Worm (Caenorhabditis elegans) whole organism, young adult: ENCODE data around the gene mom-1.

Experiments used
- B0261.1 ChIP-seq: sonication (generic microtip); optimal IDR thresholded peaks from 2 replicates; lab custom pipeline; 2016; ENCODE audit warnings: mild to moderate bottlenecking, missing genetic modification characterization, moderate library complexity, missing compliant biosample characterization
- B0336.3 ChIP-seq: fragments of 200-800 bp; sonication (Bioruptor generic); IDR thresholded peaks from 2 replicates; pipeline ENCODE4 v1.3.6; 2022; ENCODE audit warnings: missing genetic modification characterization, missing compliant biosample characterization
- C06A6.2 ChIP-seq: fragments of 200-800 bp; sonication (Bioruptor generic); conservative IDR thresholded peaks from 2 replicates; pipeline ENCODE4 v1.3.6; 2022; ENCODE audit warnings: missing genetic modification characterization, missing compliant biosample characterization
- F22D6.2 ChIP-seq: sonication (generic microtip); optimal IDR thresholded peaks from 2 replicates; lab custom pipeline; 2016; ENCODE audit warnings: mild to moderate bottlenecking, missing genetic modification characterization, missing compliant biosample characterization
- F57A8.1 ChIP-seq: fragments of 200-800 bp; sonication (Bioruptor generic); optimal IDR thresholded peaks from 2 replicates; lab custom pipeline; 2018; ENCODE audit warnings: mild to moderate bottlenecking, missing genetic modification characterization, moderate library complexity, missing compliant biosample characterization
- K11D2.4 ChIP-seq: fragments of 200-800 bp; sonication (Bioruptor generic); IDR thresholded peaks from 2 replicates; pipeline ENCODE4 v1.3.6; 2022; ENCODE audit warnings: missing genetic modification reagents, missing genetic modification characterization, missing compliant biosample characterization
- Y53F4B.3 ChIP-seq: fragments of 200-800 bp; sonication (Bioruptor generic); IDR thresholded peaks from 2 replicates; pipeline ENCODE4 v1.3.6; 2022; ENCODE audit warnings: missing genetic modification reagents, missing genetic modification characterization, missing compliant biosample characterization
- Y53G8AR.9 ChIP-seq: fragments of 200-800 bp; sonication (Bioruptor generic); conservative IDR thresholded peaks from 2 replicates; pipeline ENCODE4 v1.3.6; 2022; ENCODE audit warnings: missing genetic modification reagents, missing genetic modification characterization, missing compliant biosample characterization
- Y56A3A.18 ChIP-seq: fragments of 200-800 bp; sonication (Bioruptor generic); IDR thresholded peaks from 2 replicates; pipeline ENCODE4 v1.3.6; 2022; ENCODE audit warnings: missing genetic modification reagents, missing genetic modification characterization, missing compliant biosample characterization
- akir-1 ChIP-seq: fragments of 200-800 bp; sonication (Bioruptor generic); optimal IDR thresholded peaks from 2 replicates; lab custom pipeline; 2018; ENCODE audit warnings: mild to moderate bottlenecking, missing genetic modification characterization, moderate library complexity, missing compliant biosample characterization
- ama-1 ChIP-seq, 3 experiments: fragments of 150-350 bp in 1 of 3; sonication (generic microtip) in 2 of 3; optimal IDR thresholded peaks; 2 replicates each; lab custom pipeline; 2014 to 2018; ENCODE audit warnings: missing biosample characterization in 2 of 3, missing genetic modification characterization in 2 of 3, missing genetic modification reagents in 2 of 3
- aptf-2 ChIP-seq: fragments of 200-800 bp; sonication (Bioruptor generic); conservative IDR thresholded peaks from 2 replicates; pipeline ENCODE4 v1.3.6; 2022; ENCODE audit warnings: missing genetic modification reagents, missing genetic modification characterization, missing compliant biosample characterization
- aptf-3 ChIP-seq: fragments of 200-800 bp; sonication (Bioruptor generic); IDR thresholded peaks from 2 replicates; pipeline ENCODE4 v1.3.6; 2022; ENCODE audit warnings: missing genetic modification characterization, missing compliant biosample characterization
- atf-7 ChIP-seq: sonication (generic microtip); optimal IDR thresholded peaks from 2 replicates; lab custom pipeline; 2017; ENCODE audit warnings: mild to moderate bottlenecking, missing genetic modification characterization, missing compliant biosample characterization
- athp-1 ChIP-seq: sonication (generic microtip); optimal IDR thresholded peaks from 2 replicates; lab custom pipeline; 2017; ENCODE audit warnings: mild to moderate bottlenecking, missing genetic modification characterization, missing compliant biosample characterization
- attf-3 ChIP-seq: fragments of 200-800 bp; sonication (Bioruptor generic); conservative IDR thresholded peaks from 2 replicates; pipeline ENCODE4 v1.3.6; 2022; ENCODE audit warnings: missing genetic modification reagents, missing genetic modification characterization, missing compliant biosample characterization
- bed-1 ChIP-seq: fragments of 200-800 bp; sonication (Bioruptor generic); IDR thresholded peaks from 2 replicates; pipeline ENCODE4 v1.3.6; 2022; ENCODE audit warnings: missing genetic modification reagents, missing genetic modification characterization, missing compliant biosample characterization
- bed-2 ChIP-seq: fragments of 200-800 bp; sonication (Bioruptor generic); IDR thresholded peaks from 2 replicates; pipeline ENCODE4 v1.3.6; 2022; ENCODE audit warnings: missing genetic modification reagents, missing genetic modification characterization, missing compliant biosample characterization
- cebp-1 ChIP-seq, 2 experiments: fragments of 200-800 bp in 1 of 2; sonication (Bioruptor generic) in 1 of 2; sonication (generic microtip) in 1 of 2; IDR thresholded peaks in 1 of 2; optimal IDR thresholded peaks in 1 of 2; 2 replicates each; pipeline versions ENCODE4 v1.3.6 to Lab custom; 2017 to 2022; ENCODE audit warnings: missing compliant biosample characterization in 2 of 2, missing genetic modification characterization in 2 of 2, mild to moderate bottlenecking in 1 of 2, missing genetic modification reagents in 1 of 2, moderate library complexity in 1 of 2
- ceh-100 ChIP-seq: fragments of 200-800 bp; sonication (Bioruptor generic); IDR thresholded peaks from 2 replicates; pipeline ENCODE4 v1.3.6; 2022; ENCODE audit warnings: missing genetic modification reagents, missing genetic modification characterization, missing compliant biosample characterization
- ceh-27 ChIP-seq: fragments of 200-800 bp; sonication (Bioruptor generic); optimal IDR thresholded peaks from 2 replicates; lab custom pipeline; 2018; ENCODE audit warnings: mild to moderate bottlenecking, missing genetic modification characterization, moderate library complexity, missing compliant biosample characterization
- ceh-40 ChIP-seq: fragments of 200-800 bp; sonication (Bioruptor generic); IDR thresholded peaks from 2 replicates; pipeline ENCODE4 v1.3.6; 2022; ENCODE audit warnings: missing genetic modification characterization, missing compliant biosample characterization
- ceh-58 ChIP-seq: fragments of 200-800 bp; sonication (Bioruptor generic); IDR thresholded peaks from 2 replicates; pipeline ENCODE4 v1.3.6; 2022; ENCODE audit warnings: missing genetic modification characterization, missing compliant biosample characterization
- ceh-79 ChIP-seq: sonication (generic microtip); optimal IDR thresholded peaks from 2 replicates; lab custom pipeline; 2017; ENCODE audit warnings: mild to moderate bottlenecking, missing genetic modification characterization, missing compliant biosample characterization
- ceh-91 ChIP-seq: fragments of 200-800 bp; sonication (Bioruptor generic); IDR thresholded peaks from 2 replicates; pipeline ENCODE4 v1.3.6; 2022; ENCODE audit warnings: missing genetic modification reagents, missing genetic modification characterization, missing compliant biosample characterization
- dox-1 ChIP-seq: fragments of 200-800 bp; sonication (Bioruptor generic); IDR thresholded peaks from 2 replicates; pipeline ENCODE4 v1.3.6; 2022; ENCODE audit warnings: missing genetic modification reagents, missing genetic modification characterization, missing compliant biosample characterization
- dpl-1 ChIP-seq: fragments of 150-350 bp; optimal IDR thresholded peaks from 2 replicates; lab custom pipeline; 2014; ENCODE audit warnings: missing biosample characterization, missing genetic modification reagents, missing genetic modification characterization
- egl-18 ChIP-seq: fragments of 200-800 bp; sonication (Bioruptor generic); IDR thresholded peaks from 2 replicates; pipeline ENCODE4 v1.3.6; 2022; ENCODE audit warnings: missing genetic modification reagents, missing genetic modification characterization, missing compliant biosample characterization
- ets-4 ChIP-seq: fragments of 200-800 bp; sonication (Bioruptor generic); optimal IDR thresholded peaks from 2 replicates; lab custom pipeline; 2018; ENCODE audit warnings: mild to moderate bottlenecking, missing genetic modification characterization, missing compliant biosample characterization
- hlh-12 ChIP-seq: sonication (generic microtip); optimal IDR thresholded peaks from 2 replicates; lab custom pipeline; 2016; ENCODE audit warnings: missing genetic modification characterization, missing compliant biosample characterization
- hlh-26 ChIP-seq: fragments of 200-800 bp; sonication (Bioruptor generic); conservative IDR thresholded peaks from 2 replicates; pipeline ENCODE4 v1.3.6; 2022; ENCODE audit warnings: missing genetic modification reagents, missing genetic modification characterization, missing compliant biosample characterization
- hsf-1 ChIP-seq: fragments of 200-800 bp; sonication (Bioruptor generic); IDR thresholded peaks from 2 replicates; pipeline ENCODE4 v1.3.6; 2022; ENCODE audit warnings: missing genetic modification reagents, missing genetic modification characterization, missing compliant biosample characterization
- lag-1 ChIP-seq: fragments of 200-800 bp; sonication (Bioruptor generic); IDR thresholded peaks from 2 replicates; pipeline ENCODE4 v1.3.6; 2022; ENCODE audit warnings: missing genetic modification reagents, missing genetic modification characterization, missing compliant biosample characterization
- let-526 ChIP-seq: fragments of 200-800 bp; sonication (Bioruptor generic); IDR thresholded peaks from 2 replicates; pipeline ENCODE4 v1.3.6; 2022; ENCODE audit warnings: missing genetic modification reagents, missing genetic modification characterization, missing compliant biosample characterization
- let-607 ChIP-seq, 2 experiments: fragments of 200-800 bp in 1 of 2; sonication (Bioruptor generic) in 1 of 2; sonication (generic microtip) in 1 of 2; optimal IDR thresholded peaks; 2 replicates each; lab custom pipeline; 2016 to 2018; ENCODE audit warnings: mild to moderate bottlenecking in 2 of 2, missing compliant biosample characterization in 2 of 2, missing genetic modification characterization in 2 of 2, moderate library complexity in 2 of 2, missing genotype in 1 of 2
- lin-26 ChIP-seq: fragments of 200-800 bp; sonication (Bioruptor generic); IDR thresholded peaks from 2 replicates; pipeline ENCODE4 v1.3.6; 2022; ENCODE audit warnings: missing genetic modification reagents, missing genetic modification characterization, missing compliant biosample characterization
- lin-40 ChIP-seq: sonication (generic microtip); optimal IDR thresholded peaks from 2 replicates; lab custom pipeline; 2016; ENCODE audit warnings: missing genetic modification characterization, mild to moderate bottlenecking, missing compliant biosample characterization, missing genotype, missing genetic modification reagents
- lsl-1 ChIP-seq: fragments of 200-800 bp; sonication (Bioruptor generic); optimal IDR thresholded peaks from 2 replicates; lab custom pipeline; 2018; ENCODE audit warnings: mild to moderate bottlenecking, missing genetic modification characterization, moderate library complexity, missing compliant biosample characterization
- madf-8 ChIP-seq: fragments of 200-800 bp; sonication (Bioruptor generic); conservative IDR thresholded peaks from 2 replicates; pipeline ENCODE4 v1.3.6; 2022; ENCODE audit warnings: missing genetic modification reagents, missing genetic modification characterization, missing compliant biosample characterization
- nhr-80 ChIP-seq: sonication (generic microtip); optimal IDR thresholded peaks from 2 replicates; lab custom pipeline; 2016; ENCODE audit warnings: missing genetic modification characterization, missing compliant biosample characterization
- rpc-1 ChIP-seq, 2 experiments: fragments of 150-350 bp in 1 of 2; sonication (generic microtip) in 1 of 2; optimal IDR thresholded peaks; 2 replicates each; lab custom pipeline; 2014 to 2018; ENCODE audit warnings: missing biosample characterization in 1 of 2, missing genetic modification characterization in 1 of 2, missing genetic modification reagents in 1 of 2, missing genotype in 1 of 2
- snpc-1.3 ChIP-seq: sonication (generic microtip); optimal IDR thresholded peaks from 2 replicates; lab custom pipeline; 2017; ENCODE audit warnings: missing genetic modification characterization, mild to moderate bottlenecking, missing compliant biosample characterization, antibody characterized with exemption, moderate library complexity, missing genotype, missing genetic modification reagents; ENCODE audit not compliant: insufficient read depth
- sptf-2 ChIP-seq: fragments of 200-800 bp; sonication (Bioruptor generic); optimal IDR thresholded peaks from 2 replicates; lab custom pipeline; 2018; ENCODE audit warnings: mild to moderate bottlenecking, missing genetic modification characterization, missing compliant biosample characterization
- tbx-9 ChIP-seq: sonication (generic microtip); optimal IDR thresholded peaks from 2 replicates; lab custom pipeline; 2016; ENCODE audit warnings: borderline replicate concordance, missing genetic modification characterization, inconsistent platforms, missing compliant biosample characterization
- unc-130 ChIP-seq: sonication (generic microtip); optimal IDR thresholded peaks from 2 replicates; lab custom pipeline; 2016; ENCODE audit warnings: missing genetic modification reagents, missing genetic modification characterization, missing compliant biosample characterization
- xnd-1 ChIP-seq: sonication (generic microtip); optimal IDR thresholded peaks from 2 replicates; lab custom pipeline; 2016; ENCODE audit warnings: missing genotype, missing genetic modification reagents, missing genetic modification characterization, missing compliant biosample characterization
- ztf-28 ChIP-seq: fragments of 200-800 bp; sonication (Bioruptor generic); IDR thresholded peaks from 2 replicates; pipeline ENCODE4 v1.3.6; 2022; ENCODE audit warnings: missing genetic modification reagents, missing genetic modification characterization, missing compliant biosample characterization

mom-1 gene

ce11 chrX:6255561-6255960 is 37.4 kb upstream of the mom-1 start:
- no peak for TF ChIP-seq madf-8 (GFP tag; lab: Robert Waterston, UW)
- peak; percentile 41; the same call in 1 of the 2 replicates for TF ChIP-seq cebp-1 (GFP tag; IDR thresholded peaks at IDR 0.05; lab: Robert Waterston, UW)
- peak; percentile 85 for TF ChIP-seq cebp-1 (tag; optimal IDR thresholded peaks at IDR 0.05; lab: Kevin White, UChicago)
- no peak for TF ChIP-seq tbx-9 (tag; lab: Kevin White, UChicago)
- TF ChIP-seq atf-7, result peak; percentile 94
- peak; percentile 90 for TF ChIP-seq nhr-80 (tag; lab: Kevin White, UChicago)
- TF ChIP-seq lin-40 (tag; lab: Kevin White, UChicago), result peak; percentile 74
- TF ChIP-seq C06A6.2 (GFP tag; lab: Robert Waterston, UW), result peak; percentile 31; the same call in 1 of the 2 replicates
- no peak for TF ChIP-seq bed-2 (GFP tag; lab: Robert Waterston, UW)
- TF ChIP-seq snpc-1.3, result no peak
- TF ChIP-seq athp-1 (tag; lab: Kevin White, UChicago), result peak; percentile 24
- no peak for TF ChIP-seq F57A8.1 (GFP tag; lab: Kevin White, UChicago)
- TF ChIP-seq let-607 (tag; optimal IDR thresholded peaks at IDR 0.05; lab: Kevin White, UChicago), result peak; percentile 50 to 70
- peak; percentile 46 for TF ChIP-seq ets-4 (GFP tag; lab: Kevin White, UChicago)
- no peak for TF ChIP-seq hlh-26 (GFP tag; lab: Robert Waterston, UW)
- TF ChIP-seq bed-1 (GFP tag; lab: Robert Waterston, UW), result no peak
- no peak for TF ChIP-seq ceh-79 (tag; lab: Kevin White, UChicago)
- TF ChIP-seq ztf-28 (GFP tag; lab: Robert Waterston, UW), result no peak
- TF ChIP-seq ceh-100 (GFP tag; lab: Robert Waterston, UW), result no peak; the same call in 1 of the 2 replicates
- TF ChIP-seq unc-130 (GFP tag; lab: Kevin White, UChicago), result no peak
- TF ChIP-seq ceh-91 (GFP tag; lab: Robert Waterston, UW), result no peak
- no peak for TF ChIP-seq Y56A3A.18
- TF ChIP-seq hlh-12 (tag; lab: Kevin White, UChicago), result no peak
- no peak for TF ChIP-seq sptf-2 (GFP tag; lab: Kevin White, UChicago)
- no peak for TF ChIP-seq dpl-1 (GFP tag; lab: Kevin White, UChicago)
- peak; percentile 62 for TF ChIP-seq ama-1 (optimal IDR thresholded peaks at IDR 0.05; lab: Kevin White, UChicago)
- TF ChIP-seq ama-1 (GFP tag; optimal IDR thresholded peaks at IDR 0.05; lab: Kevin White, UChicago), result no peak
- peak; percentile 63; the same call in 1 of the 2 replicates for TF ChIP-seq K11D2.4
- no peak for TF ChIP-seq ceh-58 (GFP tag; lab: Robert Waterston, UW)
- no peak for TF ChIP-seq ceh-40 (GFP tag; lab: Robert Waterston, UW)
- TF ChIP-seq akir-1 (GFP tag; lab: Kevin White, UChicago), result no peak
- peak; percentile 77; the same call in 1 of the 2 replicates for TF ChIP-seq let-526 (GFP tag; lab: Robert Waterston, UW)
- TF ChIP-seq rpc-1 (optimal IDR thresholded peaks at IDR 0.05; lab: Kevin White, UChicago), result no peak
- no peak for TF ChIP-seq rpc-1 (tag; optimal IDR thresholded peaks at IDR 0.05; lab: Kevin White, UChicago)
- TF ChIP-seq aptf-2 (GFP tag; lab: Robert Waterston, UW), result no peak
- TF ChIP-seq lsl-1 (GFP tag; lab: Kevin White, UChicago), result no peak
- peak; percentile 70 for TF ChIP-seq Y53G8AR.9 (GFP tag; lab: Robert Waterston, UW)
- no peak for TF ChIP-seq attf-3 (GFP tag; lab: Robert Waterston, UW)
- TF ChIP-seq B0261.1 (tag; lab: Kevin White, UChicago), result no peak
- TF ChIP-seq egl-18 (GFP tag; lab: Robert Waterston, UW), result no peak
- peak; percentile 76 for TF ChIP-seq F22D6.2 (tag; lab: Kevin White, UChicago)
- no peak for TF ChIP-seq aptf-3 (GFP tag; lab: Robert Waterston, UW)
- TF ChIP-seq Y53F4B.3 (GFP tag; lab: Robert Waterston, UW), result no peak
- TF ChIP-seq ceh-27 (GFP tag; lab: Kevin White, UChicago), result peak; percentile 5
- TF ChIP-seq xnd-1 (tag; lab: Kevin White, UChicago), result no peak
- no peak for TF ChIP-seq lag-1 (GFP tag; lab: Robert Waterston, UW)
- peak; percentile 78 for TF ChIP-seq dox-1 (GFP tag; lab: Robert Waterston, UW)
- TF ChIP-seq B0336.3 (GFP tag; lab: Robert Waterston, UW), result peak; percentile 91
- peak; percentile 49; the same call in 1 of the 2 replicates for TF ChIP-seq lin-26 (GFP tag; lab: Robert Waterston, UW)
- 0 out of 2 replicates have a peak, but pooled peaks have one; percentile 34 for TF ChIP-seq hsf-1 (GFP tag; lab: Robert Waterston, UW)
